Worm (Caenorhabditis elegans) whole organism, mixed stage, embryonic: Measurements from ENCODE around the gene F54D10.8.

Source experiments
- M03D4.4 ChIP-seq: sonication (generic microtip); optimal IDR thresholded peaks from 2 replicates; lab custom pipeline; 2017; ENCODE audit warnings: mild to moderate bottlenecking, missing genetic modification characterization, missing compliant biosample characterization
- bed-3 ChIP-seq: fragments of 200-800 bp; sonication (Bioruptor generic); optimal IDR thresholded peaks from 3 replicates; lab custom pipeline; 2018; ENCODE audit warnings: mild to moderate bottlenecking, missing genetic modification characterization, moderate library complexity, missing compliant biosample characterization
- blmp-1 ChIP-seq: fragments of 150-350 bp; optimal IDR thresholded peaks from 2 replicates; lab custom pipeline; 2014; ENCODE audit warnings: missing biosample characterization, missing genetic modification characterization
- ceh-39 ChIP-seq: fragments of 150-350 bp; optimal IDR thresholded peaks from 2 replicates; lab custom pipeline; 2014; ENCODE audit warnings: missing biosample characterization, missing genetic modification characterization
- ceh-43 ChIP-seq: fragments of 200-800 bp; sonication (Bioruptor generic); optimal IDR thresholded peaks from 2 replicates; lab custom pipeline; 2018; ENCODE audit warnings: mild to moderate bottlenecking, missing genetic modification characterization, moderate library complexity, missing compliant biosample characterization
- ceh-83 ChIP-seq: fragments of 200-800 bp; sonication (Bioruptor generic); optimal IDR thresholded peaks from 2 replicates; lab custom pipeline; 2018; ENCODE audit warnings: mild to moderate bottlenecking, missing genetic modification characterization, missing compliant biosample characterization
- ces-1 ChIP-seq: fragments of 150-350 bp; optimal IDR thresholded peaks from 2 replicates; lab custom pipeline; 2014; ENCODE audit warnings: missing biosample characterization, missing genetic modification reagents, missing genetic modification characterization
- drap-1 ChIP-seq: fragments of 200-800 bp; sonication (Bioruptor generic); optimal IDR thresholded peaks from 3 replicates; lab custom pipeline; 2018; ENCODE audit warnings: mild to moderate bottlenecking, missing genetic modification characterization, missing compliant biosample characterization
- elt-1 ChIP-seq: sonication (generic microtip); optimal IDR thresholded peaks from 2 replicates; lab custom pipeline; 2017; ENCODE audit warnings: missing genetic modification characterization, mild to moderate bottlenecking, missing compliant biosample characterization, antibody characterized with exemption, moderate library complexity, borderline replicate concordance; ENCODE audit not compliant: insufficient read depth
- elt-3 ChIP-seq: fragments of 150-350 bp; optimal IDR thresholded peaks from 2 replicates; lab custom pipeline; 2014; ENCODE audit warnings: missing biosample characterization, missing genetic modification characterization
- ham-2 ChIP-seq: fragments of 200-800 bp; sonication (Bioruptor generic); optimal IDR thresholded peaks from 2 replicates; lab custom pipeline; 2018; ENCODE audit warnings: mild to moderate bottlenecking, missing genetic modification characterization, missing compliant biosample characterization
- hlh-1 ChIP-seq: fragments of 150-350 bp; optimal IDR thresholded peaks from 2 replicates; lab custom pipeline; 2014; ENCODE audit warnings: missing biosample characterization, missing genetic modification reagents, missing genetic modification characterization
- lin-13 ChIP-seq: fragments of 150-350 bp; optimal IDR thresholded peaks from 2 replicates; lab custom pipeline; 2014; ENCODE audit warnings: missing biosample characterization, missing genetic modification characterization
- lin-32 ChIP-seq: fragments of 200-800 bp; sonication (Bioruptor generic); optimal IDR thresholded peaks from 2 replicates; lab custom pipeline; 2018; ENCODE audit warnings: mild to moderate bottlenecking, missing genetic modification characterization, missing compliant biosample characterization
- mab-5 ChIP-seq: fragments of 150-350 bp; optimal IDR thresholded peaks from 2 replicates; lab custom pipeline; 2014; ENCODE audit warnings: missing biosample characterization, missing genetic modification characterization
- mep-1 ChIP-seq: fragments of 150-350 bp; optimal IDR thresholded peaks from 2 replicates; lab custom pipeline; 2017; ENCODE audit warnings: missing biosample characterization, missing genetic modification reagents, missing genetic modification characterization, inconsistent platforms
- mls-2 ChIP-seq: sonication (generic microtip); optimal IDR thresholded peaks from 2 replicates; lab custom pipeline; 2016; ENCODE audit warnings: mild to moderate bottlenecking, missing genetic modification characterization, moderate library complexity, missing compliant biosample characterization
- nhr-12 ChIP-seq: fragments of 150-350 bp; optimal IDR thresholded peaks from 2 replicates; lab custom pipeline; 2014; ENCODE audit warnings: missing biosample characterization, missing genetic modification characterization
- nhr-2 ChIP-seq: fragments of 150-350 bp; optimal IDR thresholded peaks from 2 replicates; lab custom pipeline; 2014; ENCODE audit warnings: missing biosample characterization, missing genetic modification characterization
- nhr-237 ChIP-seq: fragments of 150-350 bp; optimal IDR thresholded peaks from 2 replicates; lab custom pipeline; 2014; ENCODE audit warnings: missing biosample characterization, missing genetic modification characterization
- nhr-28 ChIP-seq: fragments of 150-350 bp; optimal IDR thresholded peaks from 2 replicates; lab custom pipeline; 2014; ENCODE audit warnings: missing biosample characterization, missing genetic modification characterization
- nhr-76 ChIP-seq: sonication (generic microtip); optimal IDR thresholded peaks from 2 replicates; lab custom pipeline; 2017; ENCODE audit warnings: missing biosample characterization, missing genetic modification characterization
- pha-4 ChIP-seq: fragments of 150-350 bp; optimal IDR thresholded peaks from 2 replicates; lab custom pipeline; 2018; ENCODE audit warnings: missing biosample characterization, missing genetic modification reagents, missing genetic modification characterization
- sem-2 ChIP-seq: fragments of 200-800 bp; sonication (Bioruptor generic); optimal IDR thresholded peaks from 2 replicates; lab custom pipeline; 2018; ENCODE audit warnings: mild to moderate bottlenecking, missing genetic modification characterization, missing compliant biosample characterization
- snpc-4 ChIP-seq: fragments of 150-350 bp; optimal IDR thresholded peaks from 2 replicates; lab custom pipeline; 2014; ENCODE audit warnings: missing biosample characterization, missing genetic modification characterization
- tbx-8 ChIP-seq: fragments of 200-800 bp; sonication (Bioruptor generic); optimal IDR thresholded peaks from 2 replicates; lab custom pipeline; 2018; ENCODE audit warnings: mild to moderate bottlenecking, missing genetic modification characterization, moderate library complexity, missing compliant biosample characterization
- unc-39 ChIP-seq: fragments of 150-350 bp; optimal IDR thresholded peaks from 2 replicates; lab custom pipeline; 2014; ENCODE audit warnings: missing biosample characterization, missing genetic modification characterization
- unc-62 ChIP-seq: fragments of 150-350 bp; optimal IDR thresholded peaks from 2 replicates; lab custom pipeline; 2014; ENCODE audit warnings: missing biosample characterization, missing genetic modification reagents, missing genetic modification characterization
- zip-8 ChIP-seq: fragments of 150-350 bp; optimal IDR thresholded peaks from 2 replicates; lab custom pipeline; 2014; ENCODE audit warnings: missing biosample characterization, missing genetic modification characterization
- ztf-11 ChIP-seq: fragments of 150-350 bp; optimal IDR thresholded peaks from 2 replicates; lab custom pipeline; 2014; ENCODE audit warnings: missing biosample characterization, missing genetic modification characterization

The F54D10.8 gene

ce11 chrII:3827801-3828200 is at the start of gene F54D10.8:
F54D10.8 (minus strand) TSS chrII:3827901.
- no peak for TF ChIP-seq mls-2 (tag; lab: Kevin White, UChicago)
- no peak for TF ChIP-seq zip-8
- TF ChIP-seq nhr-76 = no peak
- no peak for TF ChIP-seq unc-39 (tag; lab: Kevin White, UChicago)
- no peak for TF ChIP-seq drap-1 (GFP tag; lab: Kevin White, UChicago)
- no peak for TF ChIP-seq elt-1 (tag; lab: Kevin White, UChicago)
- TF ChIP-seq tbx-8 (GFP tag; lab: Kevin White, UChicago) = no peak
- TF ChIP-seq nhr-237 (tag; lab: Kevin White, UChicago) = no peak
- TF ChIP-seq elt-3 = no peak
- TF ChIP-seq pha-4 (tag; lab: Kevin White, UChicago) = no peak
- no peak for TF ChIP-seq bed-3 (GFP tag; lab: Kevin White, UChicago)
- no peak for TF ChIP-seq sem-2 (GFP tag; lab: Kevin White, UChicago)
- no peak for TF ChIP-seq mab-5 (tag; lab: Kevin White, UChicago)

ce11 chrII:3877127-3877526 is 49.4 kb upstream of the F54D10.8 start, which contains the start of gene nep-3:
nep-3 (minus strand) TSS chrII:3877227.
- TF ChIP-seq blmp-1 (no peak), lin-32 (GFP tag; lab: Kevin White, UChicago) (no peak), nhr-2 (tag; lab: Kevin White, UChicago) (no peak), unc-39 (tag; lab: Kevin White, UChicago) (no peak), ham-2 (no peak)

DNA sequence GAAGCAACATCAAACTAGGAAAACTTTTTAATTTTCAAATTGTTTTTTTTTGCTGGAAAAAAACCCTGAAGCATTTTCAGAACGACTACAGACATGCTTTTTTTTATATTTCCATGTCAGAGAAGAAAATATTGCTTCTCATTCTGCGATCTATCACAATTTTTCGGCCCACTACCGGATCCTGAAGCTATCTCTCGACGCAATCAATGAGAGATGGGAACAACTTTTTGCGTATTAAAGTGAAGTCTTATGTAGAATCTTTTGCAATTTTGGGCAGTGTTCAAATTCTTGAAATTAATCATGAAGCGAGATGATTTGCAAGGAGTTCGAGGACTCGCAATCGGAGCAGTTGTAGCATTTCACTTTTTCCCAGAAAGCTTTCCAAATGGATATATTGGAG is 41.9 kb upstream of the F54D10.8 start, which contains the start of gene oac-10:
TSS of gene oac-10 (plus strand) at position 301 of the 400 bp plus-strand sequence.
- no peak for TF ChIP-seq nhr-76

- TF ChIP-seq mls-2 (tag; lab: Kevin White, UChicago) (no peak), nhr-28 (tag; lab: Kevin White, UChicago) (no peak), sem-2 (GFP tag; lab: Kevin White, UChicago) (no peak), lin-32 (GFP tag; lab: Kevin White, UChicago) (no peak), mep-1 (tag; lab: Kevin White, UChicago) (no peak), unc-62 (GFP tag; lab: Kevin White, UChicago) (no peak), blmp-1 (no peak), elt-1 (tag; lab: Kevin White, UChicago) (no peak), nhr-237 (tag; lab: Kevin White, UChicago) (no peak), M03D4.4 (tag; lab: Kevin White, UChicago) (no peak), pha-4 (tag; lab: Kevin White, UChicago) (no peak), ceh-39 (no peak), elt-3 (no peak), tbx-8 (GFP tag; lab: Kevin White, UChicago) (no peak), lin-13 (tag; lab: Kevin White, UChicago) (no peak), hlh-1 (tag; lab: Kevin White, UChicago) (no peak), nhr-2 (tag; lab: Kevin White, UChicago) (no peak), drap-1 (GFP tag; lab: Kevin White, UChicago) (no peak)
Measured at ce11 chrII:3864652-3865051, 37.0 kb upstream of the F54D10.8 start, which contains the start of gene nhr-261. nhr-261 (minus strand) TSS chrII:3864752.

DNA sequence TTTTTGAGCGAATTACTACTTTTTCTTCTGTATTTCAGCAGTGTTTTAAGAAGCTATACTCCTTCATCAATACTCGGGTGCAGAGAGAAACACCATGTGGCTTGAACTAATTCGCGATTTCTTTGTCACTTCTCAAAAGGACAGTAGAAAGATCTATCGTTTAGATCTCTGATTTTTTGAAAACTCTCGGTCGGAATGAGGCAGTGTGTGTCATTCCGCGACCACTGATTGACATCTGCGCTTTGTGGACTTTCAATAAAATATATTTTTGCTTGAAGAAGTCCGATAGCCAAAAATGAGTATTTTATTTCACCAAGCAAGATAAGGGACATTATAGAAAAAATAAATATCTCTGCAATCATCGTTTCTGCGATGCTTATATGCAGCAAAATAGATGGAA is 34.4 kb upstream of the F54D10.8 start:
- no peak for TF ChIP-seq zip-8
- no peak for TF ChIP-seq lin-32 (GFP tag; lab: Kevin White, UChicago)
- TF ChIP-seq elt-3 = no peak
- no peak for TF ChIP-seq unc-39 (tag; lab: Kevin White, UChicago)
- no peak for TF ChIP-seq ztf-11
- no peak for TF ChIP-seq ceh-43
- TF ChIP-seq nhr-237 (tag; lab: Kevin White, UChicago) = no peak
- TF ChIP-seq tbx-8 (GFP tag; lab: Kevin White, UChicago) = no peak
- TF ChIP-seq nhr-76 = no peak
- no peak for TF ChIP-seq ces-1
- TF ChIP-seq ceh-39 = no peak
- no peak for TF ChIP-seq pha-4 (tag; lab: Kevin White, UChicago)
- no peak for TF ChIP-seq nhr-12 (tag; lab: Kevin White, UChicago)
- TF ChIP-seq nhr-2 (tag; lab: Kevin White, UChicago) = no peak
- TF ChIP-seq snpc-4 (tag; lab: Kevin White, UChicago) = no peak
- TF ChIP-seq ceh-83 (GFP tag; lab: Kevin White, UChicago) = no peak
